Worm (Caenorhabditis elegans): ENCODE measurements around the gene jmjd-4.

ce11 chrIII:10359916-10360315 lies 26.1 kb upstream of the jmjd-4 start:
- TF ChIP-seq hnd-1 (tag; optimal IDR thresholded peaks at IDR 0.05) (no peak), tbx-37 (GFP tag; conservative IDR thresholded peaks at IDR 0.05) (no peak), tbx-11 (GFP tag; IDR thresholded peaks at IDR 0.05) (no peak), B0310.2 (tag; optimal IDR thresholded peaks at IDR 0.05) (no peak), sea-1 (GFP tag; conservative IDR thresholded peaks at IDR 0.05) (no peak), hmbx-1 (tag; optimal IDR thresholded peaks at IDR 0.05) (no peak)

All from whole organism, early embryonic.